Fruit fly (Drosophila melanogaster) Kc167 (cell line): ENCODE data around the gene chinmo.

Experiments used
- Myc ChIP-seq: fragments of >200 bp; optimal IDR thresholded peaks from 2 replicates; lab custom pipeline; 2017; ENCODE audit warnings: missing external identifiers
- Sin3A ChIP-seq: fragments of >200 bp; optimal IDR thresholded peaks from 2 replicates; lab custom pipeline; 2018; ENCODE audit warnings: missing external identifiers
- psq ChIP-seq: fragments of >200 bp; optimal IDR thresholded peaks from 2 replicates; lab custom pipeline; 2017; ENCODE audit warnings: missing external identifiers
- ttk ChIP-seq: sonication (Bioruptor generic); optimal IDR thresholded peaks from 2 replicates; lab custom pipeline; 2017; ENCODE audit warnings: missing external identifiers

DNA sequence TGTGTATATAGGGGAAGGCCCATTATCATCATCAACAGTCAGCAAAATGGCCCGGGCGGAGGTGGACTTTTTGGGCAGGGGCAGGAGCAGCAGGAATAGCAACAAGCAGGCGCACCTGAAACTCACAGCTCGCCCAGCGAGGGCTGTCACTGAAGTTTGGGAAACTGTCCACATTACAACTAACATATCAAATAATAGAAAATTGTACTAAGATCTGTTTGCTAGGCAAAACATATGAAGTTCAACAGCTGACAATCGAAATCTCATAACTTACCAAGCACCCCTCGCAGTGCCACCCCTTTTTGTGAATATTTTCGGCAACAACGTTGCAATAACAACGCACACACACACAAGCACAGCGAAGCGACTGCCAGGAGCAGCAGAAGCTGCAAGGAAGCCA is 26.3 kb upstream of the chinmo start:
- TF ChIP-seq ttk (lab: Kevin White, UChicago) (no peak), Myc (no peak), psq (lab: Kevin White, UChicago) (no peak), Sin3A (no peak)
